Fruit fly (Drosophila melanogaster): Measurements from ENCODE around the gene CG34174.

The CG34174 gene

dm6 chr2L:2227316-2227715 lies 13.2 kb downstream of the CG34174 start (continued):
- TF ChIP-seq YL-1 (GFP tag; optimal IDR thresholded peaks at IDR 0.05) (no peak), kah (GFP tag; optimal IDR thresholded peaks at IDR 0.05) (peak; percentile 2), exex (tag; optimal IDR thresholded peaks at IDR 0.05) (no peak), ham (GFP tag; IDR thresholded peaks at IDR 0.05) (no peak), bsh (GFP tag; optimal IDR thresholded peaks at IDR 0.05) (peak; percentile 23 to 57), CG2120 (GFP tag; optimal IDR thresholded peaks at IDR 0.05) (peak; percentile 45), CG13296 (GFP tag; optimal IDR thresholded peaks at IDR 0.05) (peak; percentile 41), so (GFP tag; IDR thresholded peaks at IDR 0.05) (peak; percentile 61; the same call in 1 of the 3 replicates), D (optimal IDR thresholded peaks at IDR 0.05) (no peak), D (GFP tag; optimal IDR thresholded peaks at IDR 0.05) (peak; percentile 0), dpn (GFP tag; optimal IDR thresholded peaks at IDR 0.05) (peak; percentile 26 to 47), jigr1 (GFP tag; IDR thresholded peaks at IDR 0.05) (no peak), fd64A (GFP tag; optimal IDR thresholded peaks at IDR 0.05) (no peak), org-1 (GFP tag; optimal IDR thresholded peaks at IDR 0.05) (peak; percentile 5), da (GFP tag; optimal IDR thresholded peaks at IDR 0.05) (no peak), caup (GFP tag; optimal IDR thresholded peaks at IDR 0.05; ENCODE audit: severe bottlenecking) (no peak), CG34376 (GFP tag; optimal IDR thresholded peaks at IDR 0.05) (no peak), knrl (GFP tag; IDR thresholded peaks at IDR 0.05; ENCODE audit: partially characterized antibody) (no peak), tio (GFP tag; optimal IDR thresholded peaks at IDR 0.05) (no peak), CG11723 (GFP tag; optimal IDR thresholded peaks at IDR 0.05) (peak; percentile 1), trh (GFP tag; optimal IDR thresholded peaks at IDR 0.05) (no peak), jumu (GFP tag; optimal IDR thresholded peaks at IDR 0.05) (peak; percentile 22), tap (tag; optimal IDR thresholded peaks at IDR 0.05) (peak; percentile 64), klu (GFP tag; IDR thresholded peaks at IDR 0.05) (no peak), sug (tag; optimal IDR thresholded peaks at IDR 0.05) (no peak), Pdp1 (GFP tag; optimal IDR thresholded peaks at IDR 0.05) (peak; percentile 17 to 24), bbx (GFP tag; IDR thresholded peaks at IDR 0.05; ENCODE audit: partially characterized antibody) (no peak), H2.0 (GFP tag; IDR thresholded peaks at IDR 0.05) (peak; percentile 54; the same call in 1 of the 2 replicates), nerfin-2 (GFP tag; IDR thresholded peaks at IDR 0.05; ENCODE audit: partially characterized antibody) (no peak; the same call in 1 of the 2 replicates), her (GFP tag; optimal IDR thresholded peaks at IDR 0.05) (no peak), HmgZ (tag; optimal IDR thresholded peaks at IDR 0.05) (no peak), CG9817 (tag; optimal IDR thresholded peaks at IDR 0.05) (peak; percentile 2), Dfd (GFP tag; optimal IDR thresholded peaks at IDR 0.05) (no peak), CG14710 (tag; optimal IDR thresholded peaks at IDR 0.05) (no peak), Trl (optimal IDR thresholded peaks at IDR 0.05) (peak; percentile 43 to 50), Trl (GFP tag; optimal IDR thresholded peaks at IDR 0.05) (no peak), Mes4 (GFP tag; optimal IDR thresholded peaks at IDR 0.05) (no peak), bab2 (GFP tag; optimal IDR thresholded peaks at IDR 0.05) (no peak), Abd-B (GFP tag; optimal IDR thresholded peaks at IDR 0.05) (no peak), CG2116 (GFP tag; optimal IDR thresholded peaks at IDR 0.05) (peak; percentile 21), Meics (GFP tag; optimal IDR thresholded peaks at IDR 0.05) (peak; percentile 27), pita (GFP tag; optimal IDR thresholded peaks at IDR 0.05) (no peak), Oli (tag; optimal IDR thresholded peaks at IDR 0.05) (peak; percentile 64), danr (GFP tag; IDR thresholded peaks at IDR 0.05) (no peak), CG8281 (tag; optimal IDR thresholded peaks at IDR 0.05) (no peak), gro (GFP tag; optimal IDR thresholded peaks at IDR 0.05) (no peak), CG32532 (GFP tag; IDR thresholded peaks at IDR 0.05) (peak; percentile 29; the same call in 1 of the 2 replicates), Nf-YC (tag; optimal IDR thresholded peaks at IDR 0.05) (peak; percentile 30), CG10959 (GFP tag; IDR thresholded peaks at IDR 0.05) (no peak), insv (GFP tag; optimal IDR thresholded peaks at IDR 0.05) (no peak), Myb (GFP tag; optimal IDR thresholded peaks at IDR 0.05) (no peak), lilli (GFP tag; optimal IDR thresholded peaks at IDR 0.05) (peak; percentile 48)

All from whole organism, embryonic.